Worm (Caenorhabditis elegans): ENCODE data around the gene ZC239.22.
"Not testable (repeated sequence)": the region's sequence is repeated elsewhere in the genome, so short reads cannot be mapped to it uniquely, and the experiment has no call there.

- TF ChIP-seq tbx-11 (GFP tag; IDR thresholded peaks at IDR 0.05); sea-1 (GFP tag; conservative IDR thresholded peaks at IDR 0.05); ama-1 (optimal IDR thresholded peaks at IDR 0.05): not testable (repeated sequence)
Measured at ce11 chrII:3191544-3191943, 29.1 kb downstream of the ZC239.22 start, which contains the start of gene Y27F2A.9.
